Worm (Caenorhabditis elegans) whole organism, L4 larva: ENCODE results near the gene cpsf-4.

ENCODE experiments used
- D1046.2 ChIP-seq: fragments of 200-800 bp; sonication (Bioruptor generic); IDR thresholded peaks from 2 replicates; pipeline ENCODE4 v1.3.6; 2022; ENCODE audit warnings: missing genetic modification characterization, missing compliant biosample characterization
- F10B5.3 ChIP-seq: sonication (generic microtip); optimal IDR thresholded peaks from 2 replicates; lab custom pipeline; 2016; ENCODE audit warnings: mild to moderate bottlenecking, missing genetic modification characterization, missing compliant biosample characterization
- F37D6.2 ChIP-seq: sonication (generic microtip); optimal IDR thresholded peaks from 2 replicates; lab custom pipeline; 2016; ENCODE audit warnings: mild to moderate bottlenecking, missing genetic modification characterization, missing compliant biosample characterization
- R02D3.7 ChIP-seq: fragments of 150-350 bp; sonication (generic microtip); optimal IDR thresholded peaks from 3 replicates; lab custom pipeline; 2014; ENCODE audit warnings: missing biosample characterization, missing genetic modification characterization
- ZK337.2 ChIP-seq: fragments of 200-800 bp; sonication (Bioruptor generic); IDR thresholded peaks from 2 replicates; pipeline ENCODE4 v1.3.6; 2022; ENCODE audit warnings: missing genetic modification reagents, missing genetic modification characterization, missing compliant biosample characterization
- aha-1 ChIP-seq: fragments of 150-350 bp; peaks from one replicate; lab custom pipeline; 2014; ENCODE audit warnings: missing biosample characterization, missing genetic modification characterization
- attf-4 ChIP-seq: sonication (generic microtip); optimal IDR thresholded peaks from 3 replicates; lab custom pipeline; 2017; ENCODE audit warnings: missing biosample characterization, missing genetic modification characterization
- ceh-28 ChIP-seq: fragments of 150-350 bp; optimal IDR thresholded peaks from 2 replicates; lab custom pipeline; 2014; ENCODE audit warnings: missing biosample characterization, missing genetic modification reagents, missing genetic modification characterization
- ceh-44 ChIP-seq: fragments of 200-800 bp; sonication (Bioruptor generic); IDR thresholded peaks from 2 replicates; pipeline ENCODE4 v1.3.6; 2022; ENCODE audit warnings: missing genetic modification reagents, missing genetic modification characterization, missing compliant biosample characterization
- ces-1 ChIP-seq: fragments of 150-350 bp; sonication (generic microtip); optimal IDR thresholded peaks from 4 replicates; lab custom pipeline; 2014; ENCODE audit warnings: missing biosample characterization, missing genetic modification reagents, missing genetic modification characterization
- dmd-8 ChIP-seq: fragments of 200-800 bp; sonication (Bioruptor generic); IDR thresholded peaks from 2 replicates; pipeline ENCODE4 v1.3.6; 2022; ENCODE audit warnings: missing genetic modification characterization, missing compliant biosample characterization
- dpl-1 ChIP-seq: fragments of 150-350 bp; optimal IDR thresholded peaks from 2 replicates; lab custom pipeline; 2014; ENCODE audit warnings: missing biosample characterization, missing genetic modification reagents, missing genetic modification characterization
- egl-43 ChIP-seq: fragments of 200-800 bp; sonication (Bioruptor generic); IDR thresholded peaks from 2 replicates; pipeline ENCODE4 v1.3.6; 2022; ENCODE audit warnings: missing genetic modification reagents, missing genetic modification characterization, missing compliant biosample characterization
- hlh-11 ChIP-seq: fragments of 200-800 bp; sonication (Bioruptor generic); optimal IDR thresholded peaks from 2 replicates; lab custom pipeline; 2018; ENCODE audit warnings: mild to moderate bottlenecking, missing genetic modification characterization, missing compliant biosample characterization
- hmg-1.1 ChIP-seq: fragments of 200-800 bp; sonication (Bioruptor generic); IDR thresholded peaks from 2 replicates; pipeline ENCODE4 v1.3.6; 2022; ENCODE audit warnings: missing genetic modification reagents, missing genetic modification characterization, missing compliant biosample characterization
- jun-1 ChIP-seq: fragments of 150-350 bp; optimal IDR thresholded peaks from 2 replicates; lab custom pipeline; 2014; ENCODE audit warnings: missing biosample characterization, missing genetic modification reagents, missing genetic modification characterization
- lin-38 ChIP-seq: fragments of 200-800 bp; sonication (Bioruptor generic); IDR thresholded peaks from 2 replicates; pipeline ENCODE4 v1.3.6; 2022; ENCODE audit warnings: missing genetic modification reagents, missing genetic modification characterization, missing compliant biosample characterization
- lin-39 ChIP-seq: fragments of 150-350 bp; optimal IDR thresholded peaks from 2 replicates; lab custom pipeline; 2014; ENCODE audit warnings: missing biosample characterization, missing genetic modification reagents, missing genetic modification characterization
- lsy-2 ChIP-seq, 2 experiments: fragments of 150-350 bp in 1 of 2; sonication (generic microtip) in 1 of 2; optimal IDR thresholded peaks; 2 replicates each; lab custom pipeline; 2014 to 2017; ENCODE audit warnings: missing biosample characterization in 2 of 2, missing genetic modification characterization in 2 of 2
- madf-5 ChIP-seq, 2 experiments: fragments of 200-800 bp; sonication (Bioruptor generic); IDR thresholded peaks; 2 replicates each; pipeline ENCODE4 v1.3.6; 2022; ENCODE audit warnings: missing compliant biosample characterization in 2 of 2, missing genetic modification characterization in 2 of 2
- mdl-1 ChIP-seq, 2 experiments: fragments of 150-350 bp in 1 of 2; sonication (generic microtip) in 1 of 2; optimal IDR thresholded peaks; 2 replicates each; lab custom pipeline; 2014 to 2017; ENCODE audit warnings: missing biosample characterization in 2 of 2, missing genetic modification characterization in 2 of 2
- mep-1 ChIP-seq: fragments of 150-350 bp; sonication (generic microtip); optimal IDR thresholded peaks from 3 replicates; lab custom pipeline; 2014; ENCODE audit warnings: missing biosample characterization, missing genetic modification characterization
- nhr-111 ChIP-seq: fragments of 200-800 bp; sonication (Bioruptor generic); optimal IDR thresholded peaks from 2 replicates; lab custom pipeline; 2018; ENCODE audit warnings: mild to moderate bottlenecking, missing genetic modification characterization, missing compliant biosample characterization
- nhr-237 ChIP-seq: sonication (generic microtip); optimal IDR thresholded peaks from 2 replicates; lab custom pipeline; 2017; ENCODE audit warnings: missing biosample characterization, missing genetic modification characterization
- nhr-25 ChIP-seq: sonication (generic microtip); optimal IDR thresholded peaks from 2 replicates; lab custom pipeline; 2017; ENCODE audit warnings: missing genetic modification characterization, mild to moderate bottlenecking, missing compliant biosample characterization, antibody characterized with exemption, moderate library complexity, borderline replicate concordance; ENCODE audit not compliant: insufficient read depth
- nhr-48 ChIP-seq: sonication (generic microtip); optimal IDR thresholded peaks from 2 replicates; lab custom pipeline; 2016; ENCODE audit warnings: mild to moderate bottlenecking, missing genetic modification characterization, missing compliant biosample characterization
- nhr-6 ChIP-seq: fragments of 150-350 bp; optimal IDR thresholded peaks from 2 replicates; lab custom pipeline; 2014; ENCODE audit warnings: missing biosample characterization, missing genetic modification characterization
- pha-4 ChIP-seq, 2 experiments: fragments of 150-350 bp in 1 of 2; fragments of 200-800 bp in 1 of 2; sonication (Bioruptor generic) in 1 of 2; IDR thresholded peaks in 1 of 2; optimal IDR thresholded peaks in 1 of 2; 2 replicates each; pipeline versions ENCODE4 v1.3.6 to Lab custom; 2014 to 2022; ENCODE audit warnings: missing genetic modification characterization in 2 of 2, missing genetic modification reagents in 2 of 2, missing biosample characterization in 1 of 2, missing compliant biosample characterization in 1 of 2
- php-3 ChIP-seq: fragments of 200-800 bp; sonication (Bioruptor generic); IDR thresholded peaks from 2 replicates; pipeline ENCODE4 v1.3.6; 2022; ENCODE audit warnings: missing genetic modification reagents, missing genetic modification characterization, missing compliant biosample characterization
- rbr-2 ChIP-seq: sonication (generic microtip); optimal IDR thresholded peaks from 2 replicates; lab custom pipeline; 2016; ENCODE audit warnings: missing genotype, missing genetic modification characterization, missing compliant biosample characterization
- saeg-2 ChIP-seq: fragments of 200-800 bp; sonication (Bioruptor generic); IDR thresholded peaks from 2 replicates; pipeline ENCODE4 v1.3.6; 2022; ENCODE audit warnings: missing genetic modification reagents, missing genetic modification characterization, missing compliant biosample characterization
- set-16 ChIP-seq: fragments of 200-800 bp; sonication (Bioruptor generic); IDR thresholded peaks from 2 replicates; pipeline ENCODE4 v1.3.6; 2022; ENCODE audit warnings: missing genetic modification reagents, missing genetic modification characterization, missing compliant biosample characterization
- skn-1 ChIP-seq: fragments of 150-350 bp; optimal IDR thresholded peaks from 2 replicates; lab custom pipeline; 2014; ENCODE audit warnings: missing biosample characterization, missing genetic modification characterization
- snpc-1.2 ChIP-seq: fragments of 200-800 bp; sonication (Bioruptor generic); IDR thresholded peaks from 2 replicates; pipeline ENCODE4 v1.3.6; 2022; ENCODE audit warnings: missing genetic modification reagents, missing genetic modification characterization, missing compliant biosample characterization
- spr-1 ChIP-seq: sonication (generic microtip); optimal IDR thresholded peaks from 2 replicates; lab custom pipeline; 2016; ENCODE audit warnings: mild to moderate bottlenecking, missing genetic modification characterization, missing compliant biosample characterization
- spr-3 ChIP-seq: fragments of 200-800 bp; sonication (Bioruptor generic); optimal IDR thresholded peaks from 2 replicates; lab custom pipeline; 2018; ENCODE audit warnings: mild to moderate bottlenecking, missing genetic modification characterization, missing compliant biosample characterization
- unc-130 ChIP-seq: sonication (generic microtip); optimal IDR thresholded peaks from 2 replicates; lab custom pipeline; 2016; ENCODE audit warnings: missing genetic modification reagents, missing genetic modification characterization, missing compliant biosample characterization
- unc-62 ChIP-seq, 3 experiments: fragments of 150-350 bp in 1 of 3; sonication (generic microtip); optimal IDR thresholded peaks in 2 of 3; peaks in 1 of 3; 1 replicate in 1 of 3; 2 replicates in 2 of 3; lab custom pipeline; 2014 to 2017; ENCODE audit warnings: missing biosample characterization in 3 of 3, missing genetic modification characterization in 3 of 3, missing genetic modification reagents in 3 of 3, missing genotype in 1 of 3
- zip-2 ChIP-seq: fragments of 150-350 bp; optimal IDR thresholded peaks from 2 replicates; lab custom pipeline; 2014; ENCODE audit warnings: missing biosample characterization, missing genetic modification characterization
- ztf-11 ChIP-seq: fragments of 150-350 bp; optimal IDR thresholded peaks from 2 replicates; lab custom pipeline; 2014; ENCODE audit warnings: missing biosample characterization, missing genetic modification characterization
- ztf-7 ChIP-seq: fragments of 150-350 bp; optimal IDR thresholded peaks from 2 replicates; lab custom pipeline; 2014; ENCODE audit warnings: missing biosample characterization, missing genetic modification characterization

Gene cpsf-4

DNA sequence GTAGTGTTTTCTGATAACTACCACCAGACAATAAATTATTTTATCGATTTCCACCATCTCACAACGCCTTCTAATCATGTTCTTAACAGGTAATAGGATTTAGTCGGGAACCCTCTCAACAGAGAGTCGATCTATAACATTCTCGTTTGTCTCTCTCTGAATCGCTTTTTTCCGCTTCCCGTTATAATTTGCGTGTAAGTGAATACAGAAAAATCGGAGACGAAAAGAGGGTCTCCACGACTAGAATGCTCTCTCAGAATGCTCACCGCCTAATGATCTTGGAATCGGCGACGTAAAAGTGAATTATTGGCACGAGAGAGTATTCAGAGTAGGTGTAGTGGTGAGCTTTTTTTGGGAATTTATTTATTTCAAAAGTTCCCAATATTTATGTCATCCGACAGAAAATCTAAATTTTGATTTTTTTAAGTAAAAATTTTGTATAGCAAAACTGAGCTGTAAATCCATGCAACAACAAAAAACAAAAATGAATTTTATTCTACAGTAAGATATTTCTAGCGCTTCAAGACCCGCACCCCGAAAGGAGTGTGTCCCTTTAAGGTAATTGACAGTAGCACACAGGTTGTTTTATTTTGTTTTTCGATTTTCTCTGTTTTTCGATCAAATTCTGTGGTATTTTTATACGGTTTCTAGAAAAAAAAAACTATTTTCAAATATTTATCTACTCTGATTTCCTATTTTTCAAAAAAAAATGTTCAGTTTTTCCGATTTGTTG, 33.7 kb upstream of the cpsf-4 start:
- TF ChIP-seq aha-1 (tag; lab: Kevin White, UChicago) (peak; percentile 1), unc-130 (GFP tag; lab: Kevin White, UChicago) (no peak), rbr-2 (tag; lab: Kevin White, UChicago) (no peak), lsy-2 (tag; optimal IDR thresholded peaks at IDR 0.05; lab: Kevin White, UChicago) (peak in 1 of 2 experiments; percentile 22), jun-1 (no peak), ces-1 (GFP tag; lab: Kevin White, UChicago) (no peak), ceh-44 (GFP tag; lab: Robert Waterston, UW) (no peak), ztf-11 (tag; lab: Kevin White, UChicago) (no peak)

DNA sequence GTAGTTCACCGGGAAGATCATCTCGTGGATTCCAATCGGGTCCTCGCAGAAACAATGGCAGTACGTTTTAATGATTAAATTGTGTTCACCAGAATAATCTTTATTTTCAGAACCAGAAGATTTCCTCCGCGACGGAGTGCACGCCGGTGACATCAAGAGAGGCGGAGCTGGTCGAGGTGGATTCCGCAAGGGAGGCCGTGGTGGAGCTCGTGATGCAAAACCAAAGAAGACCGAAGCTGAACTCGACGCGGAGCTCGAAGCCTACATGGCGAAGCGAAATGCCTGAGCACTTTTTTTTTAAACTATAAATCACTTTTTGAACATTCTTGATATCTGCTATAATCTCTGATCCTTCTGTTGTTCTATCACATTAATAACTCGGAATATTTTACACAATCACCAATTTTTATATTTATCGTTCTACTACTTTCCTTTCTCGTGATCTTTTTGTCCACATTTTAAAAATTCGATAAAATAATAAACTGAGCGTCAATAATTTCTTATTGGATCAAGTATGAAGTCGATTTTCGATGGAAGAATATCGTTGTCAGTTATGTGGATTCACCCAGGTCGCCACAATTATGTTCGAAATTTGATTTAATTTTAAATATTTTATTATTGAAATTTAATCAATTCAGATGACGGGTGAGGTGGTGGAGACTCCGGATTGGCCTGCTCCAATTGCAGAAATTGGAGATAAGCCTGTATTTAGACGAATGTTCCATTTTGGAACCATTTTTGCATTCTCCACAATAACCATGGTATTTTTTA, 31.3 kb upstream of the cpsf-4 start, which contains the start of gene dhhc-6:
Gene dhhc-6, plus strand, starts transcription at position 639 of the 771 bp plus-strand sequence.
- TF ChIP-seq lin-38 (GFP tag; lab: Robert Waterston, UW) (peak; percentile 44), zip-2 (tag; lab: Kevin White, UChicago) (no peak), hmg-1.1 (GFP tag; lab: Robert Waterston, UW) (no peak), pha-4 (GFP tag; IDR thresholded peaks at IDR 0.05; lab: Robert Waterston, UW) (no peak), pha-4 (tag; optimal IDR thresholded peaks at IDR 0.05; lab: Kevin White, UChicago) (no peak), set-16 (GFP tag; lab: Robert Waterston, UW) (peak; percentile 75), hlh-11 (tag; lab: Kevin White, UChicago) (no peak), madf-5 (GFP tag; IDR thresholded peaks at IDR 0.05; lab: Robert Waterston, UW) (no peak), egl-43 (GFP tag; lab: Robert Waterston, UW) (no peak), mep-1 (tag; lab: Kevin White, UChicago) (peak; percentile 30), dmd-8 (GFP tag; lab: Robert Waterston, UW) (no peak), nhr-48 (tag; lab: Kevin White, UChicago) (no peak), snpc-1.2 (GFP tag; lab: Robert Waterston, UW) (peak; percentile 31; the same call in 1 of the 2 replicates), php-3 (GFP tag; lab: Robert Waterston, UW) (no peak), nhr-237 (tag; lab: Kevin White, UChicago) (no peak)
- TF ChIP-seq, all 104 proteins: peak for 4

ce11 chrIV:12122874-12123664, 29.8 kb upstream of the cpsf-4 start, which contains the start of gene aly-3:
TSS of gene aly-3 (plus strand) at chrIV:12123282.
- TF ChIP-seq ZK337.2 (GFP tag; lab: Robert Waterston, UW), result no peak
- no peak for TF ChIP-seq nhr-25
- TF ChIP-seq spr-1 (tag; lab: Kevin White, UChicago), result no peak
- no peak for TF ChIP-seq lin-39 (tag; lab: Kevin White, UChicago)
- no peak for TF ChIP-seq zip-2 (tag; lab: Kevin White, UChicago)
- TF ChIP-seq aha-1 (tag; lab: Kevin White, UChicago), result peak; percentile 92
- TF ChIP-seq nhr-111 (GFP tag; lab: Kevin White, UChicago), result no peak
- TF ChIP-seq attf-4 (tag; lab: Kevin White, UChicago), result no peak
- peak in 1 of 2 experiments; percentile 57 for TF ChIP-seq lsy-2 (tag; optimal IDR thresholded peaks at IDR 0.05; lab: Kevin White, UChicago)
- no peak for TF ChIP-seq hlh-11 (tag; lab: Kevin White, UChicago)
- TF ChIP-seq ztf-7 (tag; lab: Kevin White, UChicago), result no peak
- TF ChIP-seq ceh-44 (GFP tag; lab: Robert Waterston, UW), result no peak
- no peak for TF ChIP-seq madf-5 (GFP tag; IDR thresholded peaks at IDR 0.05; lab: Robert Waterston, UW)
- TF ChIP-seq F10B5.3, result no peak
- no peak for TF ChIP-seq skn-1 (tag; lab: Kevin White, UChicago)
- no peak for TF ChIP-seq D1046.2 (GFP tag; lab: Robert Waterston, UW)
- TF ChIP-seq unc-130 (GFP tag; lab: Kevin White, UChicago), result no peak
- TF ChIP-seq ceh-28 (tag; lab: Kevin White, UChicago), result no peak
- TF ChIP-seq R02D3.7, result no peak
- no peak for TF ChIP-seq F37D6.2
- no peak for TF ChIP-seq mdl-1 (tag; optimal IDR thresholded peaks at IDR 0.05; lab: Kevin White, UChicago)
- no peak for TF ChIP-seq nhr-6 (tag; lab: Kevin White, UChicago)
- TF ChIP-seq dpl-1 (GFP tag; lab: Kevin White, UChicago), result peak; percentile 12
- TF ChIP-seq unc-62 (GFP tag; optimal IDR thresholded peaks at IDR 0.05 in 1 of 2; lab: Kevin White, UChicago), result peak in 1 of 2 experiments; percentile 39
- TF ChIP-seq unc-62 (tag; optimal IDR thresholded peaks at IDR 0.05; lab: Kevin White, UChicago), result no peak
- no peak for TF ChIP-seq spr-3 (GFP tag; lab: Kevin White, UChicago)
- no peak for TF ChIP-seq saeg-2 (GFP tag; lab: Robert Waterston, UW)
